Worm (Caenorhabditis elegans) whole organism, late embryonic: ENCODE measurements around the gene slc-17.3.

ENCODE experiments used
- C08G9.2 ChIP-seq: sonication (generic microtip); optimal IDR thresholded peaks from 2 replicates; lab custom pipeline; 2016; ENCODE audit warnings: mild to moderate bottlenecking, missing genetic modification characterization, moderate library complexity, missing compliant biosample characterization
- C38D4.7 ChIP-seq: fragments of 200-800 bp; sonication (Bioruptor generic); optimal IDR thresholded peaks from 2 replicates; lab custom pipeline; 2018; ENCODE audit warnings: mild to moderate bottlenecking, missing genetic modification characterization, moderate library complexity, missing compliant biosample characterization
- K02D7.2 ChIP-seq: sonication (generic microtip); optimal IDR thresholded peaks from 2 replicates; lab custom pipeline; 2017; ENCODE audit warnings: mild to moderate bottlenecking, missing genetic modification characterization, missing compliant biosample characterization
- K09A11.1 ChIP-seq: sonication (generic microtip); optimal IDR thresholded peaks from 2 replicates; lab custom pipeline; 2017; ENCODE audit warnings: antibody characterized with exemption, mild to moderate bottlenecking, missing genetic modification characterization, missing compliant biosample characterization; ENCODE audit not compliant: insufficient read depth
- Y22D7AL.16 ChIP-seq: sonication (generic microtip); optimal IDR thresholded peaks from 2 replicates; lab custom pipeline; 2016; ENCODE audit warnings: missing genetic modification characterization, missing compliant biosample characterization
- ceh-19 ChIP-seq: fragments of 200-800 bp; sonication (Bioruptor generic); optimal IDR thresholded peaks from 2 replicates; lab custom pipeline; 2018; ENCODE audit warnings: mild to moderate bottlenecking, missing genetic modification characterization, missing compliant biosample characterization
- ceh-34 ChIP-seq: sonication (generic microtip); optimal IDR thresholded peaks from 2 replicates; lab custom pipeline; 2016; ENCODE audit warnings: mild to moderate bottlenecking, missing genetic modification characterization, missing compliant biosample characterization
- ceh-45 ChIP-seq: fragments of 200-800 bp; sonication (Bioruptor generic); IDR thresholded peaks from 2 replicates; pipeline ENCODE4 v1.3.6; 2022; ENCODE audit warnings: missing genetic modification reagents, missing genetic modification characterization, missing compliant biosample characterization
- ceh-48 ChIP-seq: sonication (generic microtip); optimal IDR thresholded peaks from 2 replicates; lab custom pipeline; 2016; ENCODE audit warnings: missing genetic modification characterization, inconsistent platforms, missing compliant biosample characterization
- ceh-9 ChIP-seq: sonication (generic microtip); optimal IDR thresholded peaks from 2 replicates; lab custom pipeline; 2016; ENCODE audit warnings: mild to moderate bottlenecking, missing genetic modification characterization, inconsistent platforms, missing compliant biosample characterization
- dmd-4 ChIP-seq: sonication (generic microtip); optimal IDR thresholded peaks from 2 replicates; lab custom pipeline; 2016; ENCODE audit warnings: borderline replicate concordance, missing genetic modification characterization, missing compliant biosample characterization
- dve-1 ChIP-seq: sonication (generic microtip); optimal IDR thresholded peaks from 2 replicates; lab custom pipeline; 2017; ENCODE audit warnings: antibody characterized with exemption, mild to moderate bottlenecking, missing genetic modification characterization, missing compliant biosample characterization
- elt-2 ChIP-seq: sonication (generic microtip); optimal IDR thresholded peaks from 2 replicates; lab custom pipeline; 2016; ENCODE audit warnings: missing genetic modification reagents, missing genetic modification characterization, missing compliant biosample characterization
- elt-4 ChIP-seq: sonication (generic microtip); optimal IDR thresholded peaks from 2 replicates; lab custom pipeline; 2016; ENCODE audit warnings: missing genetic modification characterization, missing compliant biosample characterization
- gmeb-2 ChIP-seq: sonication (generic microtip); optimal IDR thresholded peaks from 2 replicates; lab custom pipeline; 2016; ENCODE audit warnings: missing genetic modification characterization, inconsistent platforms, missing compliant biosample characterization
- hlh-13 ChIP-seq: fragments of 200-800 bp; sonication (Bioruptor generic); optimal IDR thresholded peaks from 2 replicates; lab custom pipeline; 2018; ENCODE audit warnings: mild to moderate bottlenecking, missing genetic modification characterization, missing compliant biosample characterization
- hlh-30 ChIP-seq: sonication (generic microtip); optimal IDR thresholded peaks from 2 replicates; lab custom pipeline; 2017; ENCODE audit warnings: antibody characterized with exemption, missing genetic modification characterization, missing compliant biosample characterization; ENCODE audit not compliant: insufficient read depth
- lim-6 ChIP-seq: sonication (generic microtip); optimal IDR thresholded peaks from 2 replicates; lab custom pipeline; 2016; ENCODE audit warnings: missing genetic modification characterization, missing compliant biosample characterization
- lin-11 ChIP-seq: fragments of 200-800 bp; sonication (Bioruptor generic); optimal IDR thresholded peaks from 2 replicates; lab custom pipeline; 2018; ENCODE audit warnings: mild to moderate bottlenecking, missing genetic modification characterization, missing compliant biosample characterization
- madf-2 ChIP-seq: sonication (generic microtip); optimal IDR thresholded peaks from 2 replicates; lab custom pipeline; 2017; ENCODE audit warnings: missing genetic modification characterization, missing compliant biosample characterization
- nhr-11 ChIP-seq: fragments of 150-350 bp; optimal IDR thresholded peaks from 2 replicates; lab custom pipeline; 2014; ENCODE audit warnings: missing biosample characterization, missing genetic modification characterization
- odd-2 ChIP-seq: sonication (generic microtip); optimal IDR thresholded peaks from 2 replicates; lab custom pipeline; 2017; ENCODE audit warnings: antibody characterized with exemption, mild to moderate bottlenecking, missing genetic modification characterization, missing compliant biosample characterization
- pag-3 ChIP-seq: sonication (generic microtip); optimal IDR thresholded peaks from 2 replicates; lab custom pipeline; 2016; ENCODE audit warnings: missing compliant biosample characterization, missing genetic modification characterization, borderline replicate concordance
- pat-9 ChIP-seq: fragments of 200-800 bp; sonication (Bioruptor generic); optimal IDR thresholded peaks from 2 replicates; lab custom pipeline; 2018; ENCODE audit warnings: mild to moderate bottlenecking, missing genetic modification characterization, moderate library complexity, missing compliant biosample characterization
- pha-4 ChIP-seq: fragments of 150-350 bp; optimal IDR thresholded peaks from 2 replicates; lab custom pipeline; 2018; ENCODE audit warnings: missing biosample characterization, missing genetic modification reagents, missing genetic modification characterization
- pqm-1 ChIP-seq: sonication (generic microtip); optimal IDR thresholded peaks from 2 replicates; lab custom pipeline; 2016; ENCODE audit warnings: missing genetic modification characterization, missing compliant biosample characterization
- pros-1 ChIP-seq: fragments of 150-350 bp; optimal IDR thresholded peaks from 2 replicates; lab custom pipeline; 2014; ENCODE audit warnings: missing biosample characterization, missing genetic modification reagents, missing genetic modification characterization
- sdc-2 ChIP-seq: sonication (generic microtip); optimal IDR thresholded peaks from 2 replicates; lab custom pipeline; 2016; ENCODE audit warnings: missing genotype, missing genetic modification characterization, missing compliant biosample characterization
- sox-2 ChIP-seq: fragments of 200-800 bp; sonication (Bioruptor generic); IDR thresholded peaks from 2 replicates; pipeline ENCODE4 v1.3.6; 2022; ENCODE audit warnings: missing genetic modification reagents, missing genetic modification characterization, missing compliant biosample characterization
- sox-4 ChIP-seq: sonication (generic microtip); optimal IDR thresholded peaks from 2 replicates; lab custom pipeline; 2017; ENCODE audit warnings: mild to moderate bottlenecking, missing genetic modification characterization, inconsistent platforms, missing compliant biosample characterization
- syd-9 ChIP-seq: sonication (generic microtip); optimal IDR thresholded peaks from 2 replicates; lab custom pipeline; 2016; ENCODE audit warnings: mild to moderate bottlenecking, missing genetic modification characterization, moderate library complexity, missing compliant biosample characterization
- tbx-2 ChIP-seq: sonication (generic microtip); optimal IDR thresholded peaks from 2 replicates; lab custom pipeline; 2016; ENCODE audit warnings: missing genetic modification characterization, missing compliant biosample characterization
- unc-3 ChIP-seq, 2 experiments: fragments of 200-800 bp in 1 of 2; sonication (Bioruptor generic) in 1 of 2; sonication (generic microtip) in 1 of 2; conservative IDR thresholded peaks in 1 of 2; optimal IDR thresholded peaks in 1 of 2; 2 replicates each; pipeline versions ENCODE4 v1.3.6 to Lab custom; 2016 to 2022; ENCODE audit warnings: missing compliant biosample characterization in 2 of 2, missing genetic modification characterization in 2 of 2, missing genetic modification reagents in 1 of 2
- unc-42 ChIP-seq: sonication (generic microtip); optimal IDR thresholded peaks from 2 replicates; lab custom pipeline; 2016; ENCODE audit warnings: missing genotype, missing genetic modification characterization, missing compliant biosample characterization
- unc-86 ChIP-seq: sonication (generic microtip); optimal IDR thresholded peaks from 2 replicates; lab custom pipeline; 2016; ENCODE audit warnings: missing genetic modification characterization, missing compliant biosample characterization
- ztf-16 ChIP-seq: sonication (generic microtip); optimal IDR thresholded peaks from 2 replicates; lab custom pipeline; 2017; ENCODE audit warnings: missing genetic modification characterization, missing compliant biosample characterization

slc-17.3 gene

DNA sequence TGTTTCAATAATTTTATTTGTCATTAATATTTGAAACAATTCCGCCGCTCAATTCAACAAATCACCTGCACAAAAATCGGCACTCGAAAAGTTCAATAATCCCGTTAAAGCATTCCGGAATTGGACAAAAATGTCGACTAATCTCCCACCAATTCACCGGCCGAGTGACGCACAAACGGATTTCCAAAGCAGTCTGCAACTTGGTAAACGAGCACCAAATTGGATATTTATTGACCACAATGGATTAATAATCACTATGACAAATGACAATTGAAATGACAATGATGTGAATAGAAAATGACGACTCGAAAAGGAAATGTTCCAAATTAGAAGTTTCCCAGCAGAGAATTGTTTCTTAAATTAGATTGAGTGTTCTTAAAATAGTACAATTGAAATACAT lies 29.4 kb downstream of the slc-17.3 start:
- no peak for TF ChIP-seq pag-3 (tag; lab: Kevin White, UChicago)
- TF ChIP-seq ceh-45 (GFP tag; lab: Robert Waterston, UW) = no peak
- no peak for TF ChIP-seq dmd-4 (tag; lab: Kevin White, UChicago)
- no peak for TF ChIP-seq gmeb-2 (tag; lab: Kevin White, UChicago)
- no peak for TF ChIP-seq nhr-11 (tag; lab: Kevin White, UChicago)
- TF ChIP-seq sdc-2 (tag; lab: Kevin White, UChicago) = no peak
- TF ChIP-seq K09A11.1 = no peak
- TF ChIP-seq syd-9 (tag; lab: Kevin White, UChicago) = no peak
- TF ChIP-seq ceh-9 (tag; lab: Kevin White, UChicago) = no peak
- TF ChIP-seq C08G9.2 = no peak
- no peak for TF ChIP-seq hlh-30 (tag; lab: Kevin White, UChicago)
- no peak for TF ChIP-seq ztf-16 (tag; lab: Kevin White, UChicago)
- no peak for TF ChIP-seq elt-4 (tag; lab: Kevin White, UChicago)
- TF ChIP-seq unc-86 (tag; lab: Kevin White, UChicago) = no peak
- TF ChIP-seq odd-2 = no peak
- TF ChIP-seq, all 69 proteins: peak for 0

DNA sequence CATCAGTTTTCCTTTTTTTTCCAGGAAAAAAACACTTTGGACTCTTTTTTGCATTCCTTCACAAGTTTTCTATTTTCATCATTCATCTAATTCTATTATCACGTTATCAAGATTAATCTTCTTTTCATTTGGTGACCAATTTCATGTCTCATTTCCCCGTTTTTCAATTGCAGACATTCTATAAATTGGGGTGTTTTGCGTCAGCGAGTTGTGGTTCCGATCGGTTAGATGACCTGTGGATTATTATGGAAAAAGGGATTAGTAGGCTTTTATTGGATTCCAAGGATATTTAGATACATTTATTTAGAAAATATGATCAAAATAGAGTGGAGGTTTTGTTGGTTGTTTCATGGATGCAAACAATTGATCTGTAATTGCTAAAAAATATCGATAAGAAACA lies 30.2 kb downstream of the slc-17.3 start:
- TF ChIP-seq C38D4.7 (GFP tag; lab: Kevin White, UChicago) (no peak), pat-9 (tag; lab: Kevin White, UChicago) (no peak), ztf-16 (tag; lab: Kevin White, UChicago) (no peak)

ce11 chrIII:7832473-7832872 lies 32.6 kb downstream of the slc-17.3 start:
- TF ChIP-seq nhr-11 (tag; lab: Kevin White, UChicago) = no peak
- TF ChIP-seq hlh-13 (GFP tag; lab: Kevin White, UChicago) = no peak
- no peak for TF ChIP-seq pros-1 (tag; lab: Kevin White, UChicago)
- TF ChIP-seq sdc-2 (tag; lab: Kevin White, UChicago) = no peak
- TF ChIP-seq ceh-48 (tag; lab: Kevin White, UChicago) = no peak
- no peak for TF ChIP-seq Y22D7AL.16 (tag; lab: Kevin White, UChicago)
- no peak for TF ChIP-seq pqm-1 (tag; lab: Kevin White, UChicago)
- TF ChIP-seq sox-4 (tag; lab: Kevin White, UChicago) = no peak
- TF ChIP-seq lim-6 (tag; lab: Kevin White, UChicago) = no peak
- no peak for TF ChIP-seq K02D7.2 (tag; lab: Kevin White, UChicago)
- no peak for TF ChIP-seq unc-3 (GFP tag; conservative IDR thresholded peaks at IDR 0.05; lab: Robert Waterston, UW)
- TF ChIP-seq unc-3 (tag; optimal IDR thresholded peaks at IDR 0.05; lab: Kevin White, UChicago) = no peak
- no peak for TF ChIP-seq C38D4.7 (GFP tag; lab: Kevin White, UChicago)
- TF ChIP-seq tbx-2 (tag; lab: Kevin White, UChicago) = no peak
- no peak for TF ChIP-seq lin-11 (tag; lab: Kevin White, UChicago)
- no peak for TF ChIP-seq sox-2 (GFP tag; lab: Robert Waterston, UW)
- TF ChIP-seq unc-42 = no peak
- TF ChIP-seq ceh-19 (GFP tag; lab: Kevin White, UChicago) = no peak
- no peak for TF ChIP-seq ceh-34
- TF ChIP-seq, all 69 proteins: peak for 0

ce11 chrIII:7828576-7829461 lies 36.3 kb downstream of the slc-17.3 start, which contains the start of the genes egl-45 and kcmf-1:
TSS of gene egl-45 (minus strand) at chrIII:7828626.
TSS of gene kcmf-1 (plus strand) at chrIII:7829411.
- no peak for TF ChIP-seq elt-2
- TF ChIP-seq madf-2 (tag; lab: Kevin White, UChicago) = no peak
- no peak for TF ChIP-seq lin-11 (tag; lab: Kevin White, UChicago)
- TF ChIP-seq unc-86 (tag; lab: Kevin White, UChicago) = no peak
- no peak for TF ChIP-seq C38D4.7 (GFP tag; lab: Kevin White, UChicago)
- TF ChIP-seq lim-6 (tag; lab: Kevin White, UChicago) = no peak
- no peak for TF ChIP-seq hlh-30 (tag; lab: Kevin White, UChicago)
- TF ChIP-seq ceh-34 = no peak
- no peak for TF ChIP-seq dve-1 (tag; lab: Kevin White, UChicago)
- TF ChIP-seq pha-4 (tag; lab: Kevin White, UChicago) = no peak
- TF ChIP-seq sox-2 (GFP tag; lab: Robert Waterston, UW) = no peak
- no peak for TF ChIP-seq ceh-48 (tag; lab: Kevin White, UChicago)
- TF ChIP-seq K02D7.2 (tag; lab: Kevin White, UChicago) = no peak
- no peak for TF ChIP-seq pros-1 (tag; lab: Kevin White, UChicago)
